Worm (Caenorhabditis elegans): ENCODE measurements around the gene T25B9.4.
A peak's percentile ranks its signal among the peaks of the same experiment; 100 is the strongest.

Gene T25B9.4

ce11 chrIV:10766071-10766470 lies 8.6 kb upstream of the T25B9.4 start (continued):
- no peak for TF ChIP-seq cebp-2 (GFP tag; IDR thresholded peaks at IDR 0.05)
- peak; percentile 16 for TF ChIP-seq efl-1 (GFP tag; optimal IDR thresholded peaks at IDR 0.05)
- peak; percentile 10 for TF ChIP-seq him-1 (tag; optimal IDR thresholded peaks at IDR 0.05)
- no peak for TF ChIP-seq let-526 (GFP tag; IDR thresholded peaks at IDR 0.05)
- no peak for TF ChIP-seq ztf-6 (GFP tag; IDR thresholded peaks at IDR 0.05)
- no peak for TF ChIP-seq aptf-3 (GFP tag; IDR thresholded peaks at IDR 0.05)
- TF ChIP-seq Y67H2A.10 (GFP tag; conservative IDR thresholded peaks at IDR 0.05): no peak
- no peak for TF ChIP-seq ztf-26 (tag; optimal IDR thresholded peaks at IDR 0.05)
- TF ChIP-seq let-607 (tag; optimal IDR thresholded peaks at IDR 0.05): no peak
- TF ChIP-seq gei-17 (GFP tag; optimal IDR thresholded peaks at IDR 0.05): no peak
- TF ChIP-seq nhr-120 (GFP tag; IDR thresholded peaks at IDR 0.05): no peak
- no peak for TF ChIP-seq sptf-2 (GFP tag; optimal IDR thresholded peaks at IDR 0.05)
- no peak for TF ChIP-seq rpc-1 (optimal IDR thresholded peaks at IDR 0.05)
- no peak for TF ChIP-seq rpc-1 (tag; optimal IDR thresholded peaks at IDR 0.05)
- no peak for TF ChIP-seq nhr-90 (tag; optimal IDR thresholded peaks at IDR 0.05)
- peak; percentile 57; the same call in 1 of the 2 replicates for TF ChIP-seq D2030.7 (GFP tag; IDR thresholded peaks at IDR 0.05)
- TF ChIP-seq zim-3 (tag; optimal IDR thresholded peaks at IDR 0.05): no peak
- no peak for TF ChIP-seq ztf-3 (GFP tag; optimal IDR thresholded peaks at IDR 0.05)
- no peak for TF ChIP-seq ceh-27 (GFP tag; optimal IDR thresholded peaks at IDR 0.05)
- TF ChIP-seq F33H1.4 (GFP tag; IDR thresholded peaks at IDR 0.05): peak; percentile 95
- no peak for TF ChIP-seq F22D6.2 (tag; optimal IDR thresholded peaks at IDR 0.05)
- no peak for TF ChIP-seq ztf-28 (GFP tag; IDR thresholded peaks at IDR 0.05)
- TF ChIP-seq lag-1 (GFP tag; IDR thresholded peaks at IDR 0.05): no peak
- TF ChIP-seq nfya-2 (GFP tag; IDR thresholded peaks at IDR 0.05): no peak
- no peak for TF ChIP-seq rec-8 (tag; optimal IDR thresholded peaks at IDR 0.05)
- no peak for TF ChIP-seq hmg-20 (GFP tag; IDR thresholded peaks at IDR 0.05)
- no peak for TF ChIP-seq sea-2 (GFP tag; IDR thresholded peaks at IDR 0.05)
- TF ChIP-seq T26A5.8 (tag; optimal IDR thresholded peaks at IDR 0.05): no peak
- no peak for TF ChIP-seq zfh-2 (GFP tag; conservative IDR thresholded peaks at IDR 0.05)
- no peak for TF ChIP-seq F39B2.1 (GFP tag; IDR thresholded peaks at IDR 0.05)
- no peak for TF ChIP-seq F55B11.4 (tag; optimal IDR thresholded peaks at IDR 0.05; ENCODE audit: borderline replicate concordance, insufficient read depth)
- peak; percentile 89 for TF ChIP-seq lsl-1 (GFP tag; optimal IDR thresholded peaks at IDR 0.05)
- no peak for TF ChIP-seq Y53G8AR.9 (GFP tag; conservative IDR thresholded peaks at IDR 0.05)
- TF ChIP-seq ceh-79 (tag; optimal IDR thresholded peaks at IDR 0.05): no peak
- no peak for TF ChIP-seq tbp1 (GFP tag; optimal IDR thresholded peaks at IDR 0.05)
- TF ChIP-seq Y79H2A.3 (GFP tag; conservative IDR thresholded peaks at IDR 0.05): no peak
- TF ChIP-seq nfyb-1 (GFP tag; IDR thresholded peaks at IDR 0.05): no peak
- no peak for TF ChIP-seq akir-1 (GFP tag; optimal IDR thresholded peaks at IDR 0.05)
- TF ChIP-seq die-1 (tag; optimal IDR thresholded peaks at IDR 0.05): no peak
- no peak for TF ChIP-seq dox-1 (GFP tag; IDR thresholded peaks at IDR 0.05)
- TF ChIP-seq lin-26 (GFP tag; IDR thresholded peaks at IDR 0.05): no peak
- TF ChIP-seq T07F8.4 (tag; optimal IDR thresholded peaks at IDR 0.05): no peak
- no peak for TF ChIP-seq ztf-22 (GFP tag; optimal IDR thresholded peaks at IDR 0.05)
- no peak for TF ChIP-seq Y56A3A.18 (GFP tag; IDR thresholded peaks at IDR 0.05)
- peak; percentile 51; the same call in 1 of the 2 replicates for TF ChIP-seq rcor-1 (GFP tag; IDR thresholded peaks at IDR 0.05)
- no peak for TF ChIP-seq snpc-1.1 (tag; optimal IDR thresholded peaks at IDR 0.05; ENCODE audit: insufficient read depth)
- TF ChIP-seq mel-28 (tag; optimal IDR thresholded peaks at IDR 0.05; ENCODE audit: borderline replicate concordance): no peak
- no peak for TF ChIP-seq attf-5 (GFP tag; optimal IDR thresholded peaks at IDR 0.05)
- TF ChIP-seq ccch-3 (GFP tag; optimal IDR thresholded peaks at IDR 0.05): no peak
- TF ChIP-seq attf-3 (GFP tag; conservative IDR thresholded peaks at IDR 0.05): peak; percentile 60; the same call in 1 of the 2 replicates
